Fruit fly (Drosophila melanogaster) whole organism, larva: ENCODE data around the gene glob1.
"Not testable (repeated sequence)": the region's sequence is repeated elsewhere in the genome, so short reads cannot be mapped to it uniquely, and the experiment has no call there.

Experiments used
- noc ChIP-seq: fragments of 200-800 bp; sonication (Bioruptor generic); optimal IDR thresholded peaks from 3 replicates; lab custom pipeline; 2019; ENCODE audit warnings: missing biosample characterization, mild to moderate bottlenecking, missing genetic modification characterization, moderate library complexity

Gene glob1

DNA sequence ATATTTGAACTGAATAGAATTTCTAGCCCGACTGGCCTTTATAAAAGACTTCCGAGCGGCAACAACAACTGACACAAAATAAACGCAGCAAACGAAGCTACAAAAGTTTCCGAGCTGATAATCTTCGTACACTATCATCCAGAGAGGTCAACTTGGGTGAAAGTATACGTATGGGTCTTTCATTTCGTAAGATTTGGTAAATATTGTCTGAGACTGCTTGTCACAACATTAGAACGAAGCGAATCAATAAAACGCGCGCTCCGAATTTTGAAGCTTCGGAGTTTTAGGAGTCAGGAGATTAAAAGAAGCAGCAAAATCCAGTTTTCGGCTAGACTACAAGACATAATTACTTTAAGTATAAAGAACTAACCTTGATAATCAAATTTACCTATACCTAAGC is at the start of gene glob1:
TSS of gene glob1 (minus strand) at position 101 of the 400 bp plus-strand sequence.
- not testable (repeated sequence) for TF ChIP-seq noc (tag; lab: Kevin White, UChicago)

DNA sequence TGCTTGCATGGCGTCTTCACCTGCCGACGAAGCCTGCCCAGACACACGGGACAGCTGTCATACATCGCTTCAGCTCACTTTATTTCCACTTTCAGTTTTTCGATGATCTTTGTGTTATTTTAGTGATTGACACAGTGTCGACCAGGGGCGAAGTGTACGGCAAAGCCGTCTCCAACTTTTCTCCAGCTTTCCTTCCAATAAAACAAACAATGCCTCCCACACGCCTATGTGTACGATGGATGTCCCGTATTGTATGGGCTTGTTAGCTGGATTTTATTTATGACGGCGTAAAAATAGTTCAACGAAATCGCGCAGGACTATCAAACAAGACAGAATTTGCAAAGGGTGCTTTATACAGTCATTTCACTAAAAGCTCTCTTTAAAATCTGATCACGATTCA is 46.4 kb upstream of the glob1 start, which contains the start of the genes CG31088 and CG46383:
TSS of gene CG31088 (minus strand) at position 101 of the 400 bp plus-strand sequence.
TSS of gene CG46383 (minus strand) at position 101 of the 400 bp plus-strand sequence.
- TF ChIP-seq noc (tag; lab: Kevin White, UChicago) = no peak

- TF ChIP-seq noc (tag; lab: Kevin White, UChicago) = no peak
Measured at dm6 chr3R:15947605-15948004, 43.2 kb upstream of the glob1 start.

DNA sequence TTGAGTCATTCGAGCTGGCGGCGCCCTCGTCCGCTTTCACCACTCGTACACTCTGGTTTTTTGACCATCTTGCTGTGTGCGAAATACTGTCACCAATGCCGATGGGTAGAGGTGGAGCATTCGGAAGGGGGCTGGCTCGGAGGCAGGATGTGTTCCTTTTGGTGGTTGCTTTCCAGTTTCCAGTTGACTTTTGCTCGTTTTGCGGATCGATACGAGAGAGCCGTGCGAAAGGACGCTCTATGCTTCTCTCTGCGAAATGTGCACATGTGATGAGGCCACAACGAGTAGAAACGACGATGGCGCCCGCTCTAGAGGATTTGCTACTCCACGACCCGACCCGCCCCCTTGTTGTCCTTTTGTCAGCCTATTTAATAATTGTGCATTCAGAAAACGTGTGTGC is 33.3 kb upstream of the glob1 start:
- no peak for TF ChIP-seq noc (tag; lab: Kevin White, UChicago)

dm6 chr3R:15935538-15935937 is 31.1 kb upstream of the glob1 start:
- TF ChIP-seq noc (tag; lab: Kevin White, UChicago) = no peak

DNA sequence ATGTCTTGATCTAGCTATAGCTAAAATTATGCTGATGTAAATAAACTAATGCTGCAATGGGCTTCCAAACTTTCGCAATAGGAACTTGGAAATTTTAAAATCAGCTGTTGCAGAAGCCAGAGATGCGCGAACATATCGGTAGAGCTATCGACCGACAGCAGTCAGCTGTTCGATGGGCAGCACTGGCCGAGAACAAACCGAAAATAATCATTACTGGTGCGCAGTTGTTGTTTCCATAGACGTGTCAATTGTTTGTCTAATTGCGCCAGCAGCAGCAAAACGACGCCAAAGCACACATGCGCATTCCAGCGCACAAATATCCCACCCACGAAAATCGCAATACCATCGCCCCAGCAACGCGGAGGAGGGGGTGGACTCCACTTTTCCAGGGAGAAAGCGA is 30.5 kb upstream of the glob1 start, which contains the start of gene Sap47:
TSS of gene Sap47 (plus strand) at position 149 of the 400 bp plus-strand sequence.
- no peak for TF ChIP-seq noc (tag; lab: Kevin White, UChicago)

dm6 chr3R:15933609-15934232 is 29.3 kb upstream of the glob1 start, which contains the start of the genes CG5478 and blp:
TSS of gene CG5478 (minus strand) at chr3R:15933734.
TSS of gene blp (plus strand) at chr3R:15933847.
- TF ChIP-seq noc (tag; lab: Kevin White, UChicago) = no peak

dm6 chr3R:15930050-15930449 is 25.6 kb upstream of the glob1 start:
- TF ChIP-seq noc (tag; lab: Kevin White, UChicago) = no peak

DNA sequence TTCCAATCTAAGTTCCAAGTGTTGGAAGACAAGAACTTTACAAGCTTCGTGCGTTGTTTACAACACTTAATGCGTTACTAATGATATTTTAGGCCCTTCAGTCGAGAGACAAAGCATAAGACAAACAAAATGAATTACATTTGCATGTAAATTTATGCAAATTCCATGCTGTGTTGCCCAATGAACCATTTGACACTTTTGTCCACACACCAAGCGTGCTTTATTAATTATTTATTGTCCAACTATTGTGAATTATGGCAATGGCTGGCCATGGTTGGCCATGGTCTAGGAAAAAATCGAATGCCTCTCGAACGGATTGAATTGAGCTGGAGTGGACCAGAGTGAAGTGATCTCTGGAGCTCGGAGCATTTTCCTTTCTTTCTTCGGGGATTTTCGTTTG is 23.7 kb upstream of the glob1 start:
- TF ChIP-seq noc (tag; lab: Kevin White, UChicago) = no peak

dm6 chr3R:15927172-15927571 is 22.7 kb upstream of the glob1 start:
- TF ChIP-seq noc (tag; lab: Kevin White, UChicago) = peak; percentile 30

DNA sequence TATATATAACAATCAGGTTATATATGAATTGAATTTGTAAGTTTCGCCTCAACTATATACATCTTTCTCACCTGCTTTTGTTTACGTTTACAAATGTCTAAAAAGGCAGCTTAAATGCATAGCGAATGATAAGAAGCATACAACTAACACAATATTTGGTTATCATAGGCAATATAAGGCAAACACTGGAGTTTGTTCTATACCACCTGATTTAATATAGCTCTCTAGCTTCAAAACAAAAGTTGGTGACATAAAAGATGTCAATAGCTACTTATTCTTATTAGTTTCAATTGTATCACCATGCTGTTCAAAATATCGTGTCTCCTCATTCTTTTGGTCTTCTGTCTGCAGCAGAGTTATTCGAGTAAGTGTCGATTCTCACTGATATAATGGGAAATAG is 21.5 kb upstream of the glob1 start:
- no peak for TF ChIP-seq noc (tag; lab: Kevin White, UChicago)

dm6 chr3R:15925329-15925728 is 20.9 kb upstream of the glob1 start, which contains the start of gene CG34276:
TSS of gene CG34276 (plus strand) at chr3R:15925629.
- no peak for TF ChIP-seq noc (tag; lab: Kevin White, UChicago)

DNA sequence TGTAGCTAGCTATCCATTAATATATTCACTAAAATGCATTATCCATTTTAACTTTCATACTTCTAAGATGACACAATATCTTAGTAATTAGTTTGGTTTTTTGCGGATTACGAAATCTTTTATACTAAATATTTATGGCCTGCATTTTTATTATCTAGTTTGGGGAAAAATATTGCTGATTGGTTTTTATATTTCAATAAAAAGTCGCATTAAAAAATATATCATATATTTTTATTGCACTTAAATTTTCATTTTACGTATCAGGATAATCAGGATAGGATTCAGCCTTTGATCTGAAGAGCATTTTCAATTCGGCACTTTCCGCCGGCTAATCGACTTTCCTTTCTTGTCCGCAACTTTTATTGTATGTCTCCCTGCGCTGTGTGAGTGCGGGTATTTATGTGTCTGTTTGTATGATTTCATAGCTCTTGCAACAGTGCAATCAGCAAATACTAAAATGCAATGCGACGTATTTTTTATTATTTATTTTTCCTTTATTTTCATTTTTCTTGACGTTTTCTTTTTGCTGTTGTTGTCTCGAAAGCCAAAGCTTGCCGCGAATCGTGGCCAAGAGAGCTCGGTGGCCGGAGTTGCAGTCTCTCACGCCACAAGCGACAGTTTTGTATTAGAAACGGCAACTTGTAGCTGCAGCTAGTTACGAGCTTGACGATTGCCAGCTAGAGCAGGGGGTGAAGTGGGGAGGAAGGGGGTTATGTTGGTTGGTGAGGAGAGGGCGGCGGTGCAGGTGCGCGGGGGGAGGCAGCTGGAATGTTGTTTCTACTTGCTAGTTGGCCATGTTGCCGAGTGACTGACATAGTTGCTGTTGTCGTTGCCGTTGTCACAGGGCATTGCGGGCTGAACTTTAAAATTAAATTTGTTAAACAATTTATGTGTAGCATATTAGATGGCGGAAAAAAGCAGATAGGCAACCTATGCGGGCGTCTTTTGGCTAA is 18.5 kb upstream of the glob1 start:
- TF ChIP-seq noc (tag; lab: Kevin White, UChicago) = no peak

dm6 chr3R:15921747-15922146 is 17.3 kb upstream of the glob1 start:
- TF ChIP-seq noc (tag; lab: Kevin White, UChicago) = no peak

- no peak for TF ChIP-seq noc (tag; lab: Kevin White, UChicago)
Measured at dm6 chr3R:15920751-15921156, 16.3 kb upstream of the glob1 start, which contains the start of gene Fbxl7. TSS of gene Fbxl7 (plus strand) at chr3R:15920898.

DNA sequence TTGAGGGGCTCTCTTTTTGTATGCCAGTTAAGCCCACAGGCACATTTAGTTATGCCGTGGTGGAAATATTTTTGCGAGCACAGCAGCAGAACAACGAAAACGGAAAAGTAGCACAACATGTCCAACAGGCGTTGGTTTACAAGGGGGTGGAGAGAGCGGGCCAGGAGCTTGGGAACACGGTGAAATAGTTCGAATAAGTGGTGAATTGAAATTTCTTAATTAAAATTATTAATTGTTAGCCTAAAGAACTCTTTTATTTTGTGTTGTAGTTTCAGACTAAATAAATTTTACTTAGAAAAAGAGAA is 15.7 kb upstream of the glob1 start:
- TF ChIP-seq noc (tag; lab: Kevin White, UChicago) = no peak
